Fruit fly (Drosophila melanogaster) whole organism, embryonic: ENCODE results near the gene CG46465.

ENCODE experiments used
- Asciz ChIP-seq: fragments of 200-800 bp; sonication (Bioruptor generic); optimal IDR thresholded peaks from 2 replicates; lab custom pipeline; 2017; ENCODE audit warnings: missing biosample characterization, mild to moderate bottlenecking, missing genetic modification characterization, missing genetic modification reagents
- CG10267 ChIP-seq: fragments of 200-800 bp; sonication (Bioruptor generic); optimal IDR thresholded peaks from 2 replicates; lab custom pipeline; 2018; ENCODE audit warnings: missing biosample characterization, mild to moderate bottlenecking, missing genetic modification characterization, moderate library complexity
- CG12155 ChIP-seq: fragments of 200-800 bp; sonication (Bioruptor generic); optimal IDR thresholded peaks from 3 replicates; lab custom pipeline; 2016; ENCODE audit warnings: missing biosample characterization, missing genetic modification characterization
- CG13287 ChIP-seq: fragments of 200-800 bp; sonication (Bioruptor generic); IDR thresholded peaks from 2 replicates; pipeline ENCODE4 v1.3.6; 2022; ENCODE audit warnings: missing biosample characterization, missing genetic modification characterization; ENCODE audit not compliant: partially characterized antibody
- CG14710 ChIP-seq: fragments of 200-800 bp; sonication (Bioruptor generic); optimal IDR thresholded peaks from 3 replicates; lab custom pipeline; 2019; ENCODE audit warnings: missing biosample characterization, mild to moderate bottlenecking, missing genetic modification characterization, moderate library complexity
- CG14860 ChIP-seq: fragments of 200-800 bp; sonication (Bioruptor generic); IDR thresholded peaks from 3 replicates; pipeline ENCODE4 v1.3.6; 2022; ENCODE audit warnings: missing biosample characterization, missing genetic modification characterization; ENCODE audit not compliant: partially characterized antibody
- CG1603 ChIP-seq: fragments of 200-800 bp; sonication (Bioruptor generic); optimal IDR thresholded peaks from 2 replicates; lab custom pipeline; 2019; ENCODE audit warnings: missing biosample characterization, mild to moderate bottlenecking, missing genetic modification characterization, moderate library complexity
- CG17361 ChIP-seq: fragments of 200-800 bp; sonication (Bioruptor generic); IDR thresholded peaks from 3 replicates; pipeline ENCODE4 v1.3.6; 2022; ENCODE audit warnings: missing biosample characterization, missing genetic modification characterization
- CG17612 ChIP-seq: fragments of 200-800 bp; sonication (Bioruptor generic); IDR thresholded peaks from 2 replicates; pipeline ENCODE4 v1.3.6; 2022; ENCODE audit warnings: missing biosample characterization, missing genetic modification characterization
- CG1832 ChIP-seq: fragments of 200-800 bp; sonication (Bioruptor generic); optimal IDR thresholded peaks from 2 replicates; lab custom pipeline; 2017; ENCODE audit warnings: missing biosample characterization, mild to moderate bottlenecking, missing genetic modification characterization, inconsistent platforms
- CG4424 ChIP-seq: fragments of 200-800 bp; sonication (Bioruptor generic); optimal IDR thresholded peaks from 3 replicates; lab custom pipeline; 2016; ENCODE audit warnings: missing biosample characterization, missing genetic modification characterization
- CG4854 ChIP-seq: fragments of 200-800 bp; sonication (Bioruptor generic); optimal IDR thresholded peaks from 2 replicates; lab custom pipeline; 2016; ENCODE audit warnings: missing biosample characterization, missing genetic modification characterization, inconsistent platforms
- CG6254 ChIP-seq: fragments of 200-800 bp; sonication (Bioruptor generic); optimal IDR thresholded peaks from 3 replicates; lab custom pipeline; 2017; ENCODE audit warnings: mild to moderate bottlenecking, missing biosample characterization, missing genetic modification reagents, missing genetic modification characterization
- CG6791 ChIP-seq: fragments of 200-800 bp; sonication (Bioruptor generic); IDR thresholded peaks from 3 replicates; pipeline ENCODE4 v1.3.6; 2022; ENCODE audit warnings: missing biosample characterization, missing genetic modification characterization; ENCODE audit not compliant: partially characterized antibody
- CG9437 ChIP-seq: fragments of 200-800 bp; sonication (Bioruptor generic); optimal IDR thresholded peaks from 2 replicates; lab custom pipeline; 2018; ENCODE audit warnings: missing biosample characterization, mild to moderate bottlenecking, missing genetic modification characterization
- CTCF ChIP-seq: fragments of 200-800 bp; sonication (Bioruptor generic); optimal IDR thresholded peaks from 2 replicates; lab custom pipeline; 2017; ENCODE audit warnings: missing biosample characterization, mild to moderate bottlenecking, missing genetic modification characterization, moderate library complexity
- Dll ChIP-seq: fragments of 200-800 bp; sonication (Bioruptor generic); IDR thresholded peaks from 4 replicates; pipeline ENCODE4 v1.3.6; 2022; ENCODE audit warnings: missing biosample characterization, missing genetic modification characterization; ENCODE audit not compliant: partially characterized antibody
- Doc3 ChIP-seq: fragments of 200-800 bp; sonication (Bioruptor generic); IDR thresholded peaks from 3 replicates; pipeline ENCODE4 v1.3.6; 2022; ENCODE audit warnings: missing biosample characterization, missing genetic modification characterization; ENCODE audit not compliant: partially characterized antibody
- Drgx ChIP-seq: fragments of 200-800 bp; sonication (Bioruptor generic); IDR thresholded peaks from 2 replicates; pipeline ENCODE4 v1.3.6; 2022; ENCODE audit warnings: missing biosample characterization, missing genetic modification characterization
- E2f2 ChIP-seq: fragments of 200-800 bp; sonication (Bioruptor generic); IDR thresholded peaks from 2 replicates; pipeline ENCODE4 v1.3.6; 2022; ENCODE audit warnings: missing biosample characterization, missing genetic modification characterization
- GATAe ChIP-seq: fragments of 200-800 bp; sonication (Bioruptor generic); conservative IDR thresholded peaks from 2 replicates; pipeline ENCODE4 v1.3.6; 2022; ENCODE audit warnings: missing biosample characterization, missing genetic modification characterization
- HLHmδ ChIP-seq: fragments of 200-800 bp; sonication (Bioruptor generic); optimal IDR thresholded peaks from 2 replicates; lab custom pipeline; 2018; ENCODE audit warnings: missing biosample characterization, mild to moderate bottlenecking, missing genetic modification characterization, moderate library complexity
- Med ChIP-seq: fragments of 200-800 bp; sonication (Bioruptor generic); peaks from one replicate; lab custom pipeline; 2016; ENCODE audit warnings: missing biosample characterization, missing genetic modification characterization, mild to moderate bottlenecking, inconsistent platforms, moderate library complexity
- Meics ChIP-seq: fragments of 200-800 bp; sonication (Bioruptor generic); optimal IDR thresholded peaks from 2 replicates; lab custom pipeline; 2017; ENCODE audit warnings: missing biosample characterization, mild to moderate bottlenecking, missing genetic modification characterization
- Mrtf ChIP-seq: fragments of 200-800 bp; sonication (Bioruptor generic); IDR thresholded peaks from 3 replicates; pipeline ENCODE4 v1.3.6; 2022; ENCODE audit warnings: missing biosample characterization, missing genetic modification characterization
- Myb ChIP-seq: fragments of 200-800 bp; sonication (Bioruptor generic); optimal IDR thresholded peaks from 2 replicates; lab custom pipeline; 2016; ENCODE audit warnings: missing biosample characterization, missing genetic modification characterization
- Opbp ChIP-seq: fragments of 200-800 bp; sonication (Bioruptor generic); IDR thresholded peaks from 3 replicates; pipeline ENCODE4 v1.3.6; 2022; ENCODE audit warnings: missing biosample characterization, missing genetic modification characterization; ENCODE audit not compliant: partially characterized antibody
- PHDP ChIP-seq: fragments of 200-800 bp; sonication (Bioruptor generic); optimal IDR thresholded peaks from 3 replicates; lab custom pipeline; 2018; ENCODE audit warnings: missing biosample characterization, mild to moderate bottlenecking, missing genetic modification characterization, moderate library complexity
- Pdp1 ChIP-seq, 2 experiments: fragments of 200-800 bp; sonication (Bioruptor generic); optimal IDR thresholded peaks; 3 replicates each; lab custom pipeline; 2016; ENCODE audit warnings: missing biosample characterization in 2 of 2, missing genetic modification characterization in 2 of 2, mild to moderate bottlenecking in 1 of 2, moderate library complexity in 1 of 2
- Scr ChIP-seq: fragments of 200-800 bp; sonication (Bioruptor generic); IDR thresholded peaks from 2 replicates; pipeline ENCODE4 v1.3.6; 2022; ENCODE audit warnings: missing biosample characterization, missing genetic modification characterization; ENCODE audit not compliant: partially characterized antibody
- Sin3A ChIP-seq: fragments of >200 bp; optimal IDR thresholded peaks from 2 replicates; lab custom pipeline; 2018
- Sox102F ChIP-seq: fragments of 200-800 bp; sonication (Bioruptor generic); optimal IDR thresholded peaks from 2 replicates; lab custom pipeline; 2018; ENCODE audit warnings: missing biosample characterization, mild to moderate bottlenecking, missing genetic modification characterization, moderate library complexity
- Sry-δ ChIP-seq: fragments of 200-800 bp; sonication (Bioruptor generic); optimal IDR thresholded peaks from 2 replicates; lab custom pipeline; 2016; ENCODE audit warnings: missing biosample characterization, missing genetic modification characterization
- amos ChIP-seq: fragments of 200-800 bp; sonication (Bioruptor generic); IDR thresholded peaks from 2 replicates; pipeline ENCODE4 v1.3.6; 2022; ENCODE audit warnings: missing biosample characterization, missing genetic modification characterization; ENCODE audit not compliant: partially characterized antibody
- bbx ChIP-seq: fragments of 200-800 bp; sonication (Bioruptor generic); IDR thresholded peaks from 2 replicates; pipeline ENCODE4 v1.3.6; 2022; ENCODE audit warnings: missing biosample characterization, missing genetic modification characterization; ENCODE audit not compliant: partially characterized antibody
- ems ChIP-seq: fragments of 200-800 bp; sonication (Bioruptor generic); optimal IDR thresholded peaks from 3 replicates; lab custom pipeline; 2016; ENCODE audit warnings: missing biosample characterization, missing genetic modification characterization
- fd102C ChIP-seq: fragments of 200-800 bp; sonication (Bioruptor generic); optimal IDR thresholded peaks from 2 replicates; lab custom pipeline; 2018; ENCODE audit warnings: missing biosample characterization, mild to moderate bottlenecking, missing genetic modification characterization, moderate library complexity
- gfzf ChIP-seq: fragments of 200-800 bp; sonication (Bioruptor generic); optimal IDR thresholded peaks from 2 replicates; lab custom pipeline; 2016; ENCODE audit warnings: missing biosample characterization, mild to moderate bottlenecking, missing genetic modification characterization, moderate library complexity
- onecut ChIP-seq: fragments of 200-800 bp; sonication (Bioruptor generic); IDR thresholded peaks from 2 replicates; pipeline ENCODE4 v1.3.6; 2022; ENCODE audit warnings: missing biosample characterization, missing genetic modification characterization
- pnt ChIP-seq: fragments of 200-800 bp; sonication (Bioruptor generic); optimal IDR thresholded peaks from 3 replicates; lab custom pipeline; 2016; ENCODE audit warnings: missing biosample characterization, missing genetic modification characterization
- pzg ChIP-seq: fragments of 200-800 bp; sonication (Bioruptor generic); optimal IDR thresholded peaks from 3 replicates; lab custom pipeline; 2018; ENCODE audit warnings: missing biosample characterization, mild to moderate bottlenecking, missing genetic modification characterization, moderate library complexity
- row ChIP-seq: fragments of 200-800 bp; sonication (Bioruptor generic); IDR thresholded peaks from 3 replicates; pipeline ENCODE4 v1.3.6; 2022; ENCODE audit warnings: missing biosample characterization, missing genetic modification characterization
- sens-2 ChIP-seq: fragments of 200-800 bp; sonication (Bioruptor generic); IDR thresholded peaks from 2 replicates; pipeline ENCODE4 v1.3.6; 2022; ENCODE audit warnings: missing biosample characterization, missing genetic modification characterization
- sna ChIP-seq: fragments of 200-800 bp; sonication (Bioruptor generic); IDR thresholded peaks from 2 replicates; pipeline ENCODE4 v1.3.6; 2022; ENCODE audit warnings: missing biosample characterization, missing genetic modification characterization; ENCODE audit not compliant: partially characterized antibody
- sqz ChIP-seq: fragments of 200-800 bp; sonication (Bioruptor generic); optimal IDR thresholded peaks from 3 replicates; lab custom pipeline; 2018; ENCODE audit warnings: missing biosample characterization, mild to moderate bottlenecking, missing genetic modification characterization
- ssp ChIP-seq: fragments of 200-800 bp; sonication (Bioruptor generic); IDR thresholded peaks from 2 replicates; pipeline ENCODE4 v1.3.6; 2022; ENCODE audit warnings: missing biosample characterization, missing genetic modification characterization
- unc-4 ChIP-seq: fragments of 200-800 bp; sonication (Bioruptor generic); IDR thresholded peaks from 2 replicates; pipeline ENCODE4 v1.3.6; 2022; ENCODE audit warnings: missing biosample characterization, missing genetic modification characterization; ENCODE audit not compliant: partially characterized antibody
- wor ChIP-seq: fragments of 200-800 bp; sonication (Bioruptor generic); IDR thresholded peaks from 2 replicates; pipeline ENCODE4 v1.3.6; 2022; ENCODE audit warnings: missing biosample characterization, missing genetic modification characterization
- zfh1 ChIP-seq: fragments of 200-800 bp; sonication (Bioruptor generic); IDR thresholded peaks from 3 replicates; pipeline ENCODE4 v1.3.6; 2022; ENCODE audit warnings: missing biosample characterization, missing genetic modification characterization

The CG46465 gene

DNA sequence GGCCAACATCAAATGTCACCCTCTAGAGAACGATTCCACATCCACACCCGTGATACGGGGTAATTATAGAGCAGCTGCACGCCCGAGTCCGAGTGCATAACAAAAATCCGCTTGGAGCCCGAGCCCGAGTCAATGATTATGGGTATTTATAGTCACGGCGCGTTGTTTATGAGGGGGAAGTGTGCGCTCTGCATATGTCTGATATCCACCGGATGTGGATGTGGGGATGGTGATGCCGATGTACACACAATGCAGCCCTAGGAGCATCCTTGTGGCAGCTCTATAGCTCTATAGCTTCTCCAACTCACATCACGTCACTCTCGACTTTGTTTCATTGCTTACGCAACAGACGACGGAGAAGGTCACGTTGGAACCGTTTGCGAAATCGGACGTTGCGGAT is 45.2 kb downstream of the CG46465 start:
- TF ChIP-seq ssp (GFP tag; lab: Robert Waterston, UW): peak; percentile 13; the same call in 1 of the 2 replicates
- no peak for TF ChIP-seq CG1832 (GFP tag; lab: Kevin White, UChicago)
- TF ChIP-seq Drgx: 0 out of 2 replicates have a peak, but pooled peaks have one; percentile 9
- peak in 1 of 2 experiments; percentile 59 for TF ChIP-seq Pdp1 (GFP tag; optimal IDR thresholded peaks at IDR 0.05; lab: Kevin White, UChicago)
- no peak for TF ChIP-seq GATAe (GFP tag; lab: Robert Waterston, UW)
- 0 out of 3 replicates have a peak, but pooled peaks have one; percentile 29 for TF ChIP-seq CG14860 (GFP tag; lab: Robert Waterston, UW)
- no peak for TF ChIP-seq pzg
- TF ChIP-seq E2f2 (GFP tag; lab: Robert Waterston, UW): 0 out of 2 replicates have a peak, but pooled peaks have one; percentile 7
- peak; percentile 59 for TF ChIP-seq Med (GFP tag; lab: Kevin White, UChicago)
- no peak for TF ChIP-seq CG17612 (GFP tag; lab: Robert Waterston, UW)
- peak; percentile 67 for TF ChIP-seq HLHmδ (GFP tag; lab: Kevin White, UChicago)
- TF ChIP-seq CG4424: no peak
- TF ChIP-seq Asciz (GFP tag; lab: Kevin White, UChicago): no peak
- TF ChIP-seq Sox102F (GFP tag; lab: Kevin White, UChicago): no peak
- no peak for TF ChIP-seq Doc3 (GFP tag; lab: Robert Waterston, UW)
- TF ChIP-seq sqz (GFP tag; lab: Kevin White, UChicago): no peak
- no peak for TF ChIP-seq zfh1

DNA sequence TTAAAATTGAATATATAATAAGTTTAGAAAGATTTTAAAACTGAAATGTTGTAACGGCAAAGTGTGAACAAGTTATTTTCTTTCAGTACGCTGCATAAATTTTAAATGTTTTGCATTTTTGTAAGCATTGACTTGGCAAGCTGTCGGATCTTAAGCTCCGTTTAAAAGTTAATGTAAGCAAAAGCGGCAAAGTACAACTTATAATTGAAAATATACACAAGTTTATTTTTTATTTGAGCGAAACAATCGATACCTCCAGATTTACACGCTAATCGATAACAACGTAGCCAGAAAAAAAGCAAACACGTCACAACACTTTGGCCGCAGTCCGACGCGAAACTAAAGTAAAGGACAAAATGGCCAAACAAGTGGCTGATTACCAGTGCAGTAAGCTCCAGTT is 49.3 kb downstream of the CG46465 start, which contains the start of gene Catsup:
Gene Catsup, plus strand, starts transcription at position 273 of the 400 bp plus-strand sequence.
- TF ChIP-seq CG14710 (tag; lab: Kevin White, UChicago): peak; percentile 22
- TF ChIP-seq CG13287: peak; percentile 84
- peak; percentile 85 for TF ChIP-seq Dll (GFP tag; lab: Robert Waterston, UW)
- TF ChIP-seq Mrtf: no peak
- TF ChIP-seq wor (GFP tag; lab: Robert Waterston, UW): no peak
- TF ChIP-seq row: peak; percentile 14; the same call in 1 of the 3 replicates
- peak; percentile 46 for TF ChIP-seq Myb (GFP tag; lab: Kevin White, UChicago)
- peak; percentile 81 for TF ChIP-seq Scr (GFP tag; lab: Robert Waterston, UW)
- TF ChIP-seq fd102C: no peak
- TF ChIP-seq CTCF: no peak
- peak; percentile 20 for TF ChIP-seq Sin3A (lab: Kevin White, UChicago)
- peak; percentile 61 for TF ChIP-seq Sry-δ
- TF ChIP-seq CG6791 (GFP tag; lab: Robert Waterston, UW): peak; percentile 76
- TF ChIP-seq CG12155 (GFP tag; lab: Kevin White, UChicago): no peak
- no peak for TF ChIP-seq gfzf (GFP tag; lab: Kevin White, UChicago)
- no peak for TF ChIP-seq pnt (GFP tag; lab: Kevin White, UChicago)
- no peak for TF ChIP-seq CG6254 (GFP tag; lab: Kevin White, UChicago)
- TF ChIP-seq Opbp (GFP tag; lab: Robert Waterston, UW): peak; percentile 57; the same call in 1 of the 3 replicates
- TF ChIP-seq CG17361: no peak
- TF ChIP-seq ems: no peak
- TF ChIP-seq sna (GFP tag; lab: Robert Waterston, UW): peak; percentile 78
- no peak for TF ChIP-seq PHDP (tag; lab: Kevin White, UChicago)
- TF ChIP-seq Doc3 (GFP tag; lab: Robert Waterston, UW): peak; percentile 78
- TF ChIP-seq ssp (GFP tag; lab: Robert Waterston, UW): peak; percentile 74
- TF ChIP-seq Meics: no peak
- TF ChIP-seq CG9437 (GFP tag; lab: Kevin White, UChicago): peak; percentile 21
- TF ChIP-seq CG4854: no peak
- TF ChIP-seq CG10267 (tag; lab: Kevin White, UChicago): peak; percentile 33
- TF ChIP-seq CG1603 (tag; lab: Kevin White, UChicago): peak; percentile 6
- no peak for TF ChIP-seq onecut (GFP tag; lab: Robert Waterston, UW)
- TF ChIP-seq bbx (GFP tag; lab: Robert Waterston, UW): peak; percentile 61
- no peak for TF ChIP-seq sens-2 (GFP tag; lab: Robert Waterston, UW)
- TF ChIP-seq unc-4 (GFP tag; lab: Robert Waterston, UW): peak; percentile 70
- peak; percentile 59 for TF ChIP-seq amos (GFP tag; lab: Robert Waterston, UW)
